Fruit fly (Drosophila melanogaster) whole organism, embryonic: ENCODE measurements around the gene CG42512.
A peak's percentile ranks its signal among the peaks of the same experiment; 100 is the strongest.

Source experiments
- Asciz ChIP-seq: fragments of 200-800 bp; sonication (Bioruptor generic); optimal IDR thresholded peaks from 2 replicates; lab custom pipeline; 2017; ENCODE audit warnings: missing biosample characterization, mild to moderate bottlenecking, missing genetic modification characterization, missing genetic modification reagents
- BtbVII ChIP-seq: fragments of 200-800 bp; sonication (Bioruptor generic); optimal IDR thresholded peaks from 3 replicates; lab custom pipeline; 2017; ENCODE audit warnings: missing biosample characterization, mild to moderate bottlenecking, missing genetic modification characterization
- C15 ChIP-seq: fragments of 200-800 bp; sonication (Bioruptor generic); IDR thresholded peaks from 3 replicates; pipeline ENCODE4 v1.3.6; 2022; ENCODE audit warnings: missing biosample characterization, missing genetic modification characterization
- CG10431 ChIP-seq: fragments of 200-800 bp; sonication (Bioruptor generic); optimal IDR thresholded peaks from 3 replicates; lab custom pipeline; 2018; ENCODE audit warnings: missing biosample characterization, mild to moderate bottlenecking, missing genetic modification characterization
- CG10979 ChIP-seq: fragments of 200-800 bp; sonication (Bioruptor generic); optimal IDR thresholded peaks from 2 replicates; lab custom pipeline; 2018; ENCODE audit warnings: missing biosample characterization, mild to moderate bottlenecking, missing genetic modification characterization, moderate library complexity
- CG11085 ChIP-seq: fragments of 200-800 bp; sonication (Bioruptor generic); IDR thresholded peaks from 2 replicates; pipeline ENCODE4 v1.3.6; 2022; ENCODE audit warnings: missing biosample characterization, missing genetic modification characterization
- CG11504 ChIP-seq: fragments of 200-800 bp; sonication (Bioruptor generic); optimal IDR thresholded peaks from 3 replicates; lab custom pipeline; 2019; ENCODE audit warnings: missing biosample characterization, mild to moderate bottlenecking, missing genetic modification characterization, moderate library complexity
- CG12391 ChIP-seq: fragments of 200-800 bp; sonication (Bioruptor generic); optimal IDR thresholded peaks from 3 replicates; lab custom pipeline; 2018; ENCODE audit warnings: missing biosample characterization, mild to moderate bottlenecking, missing genetic modification characterization, moderate library complexity
- CG12659 ChIP-seq: fragments of 200-800 bp; sonication (Bioruptor generic); optimal IDR thresholded peaks from 3 replicates; lab custom pipeline; 2017; ENCODE audit warnings: mild to moderate bottlenecking, missing biosample characterization, missing genetic modification reagents, missing genetic modification characterization
- CG14014 ChIP-seq: fragments of 200-800 bp; sonication (Bioruptor generic); IDR thresholded peaks from 2 replicates; pipeline ENCODE4 v1.3.6; 2022; ENCODE audit warnings: missing biosample characterization, missing genetic modification characterization
- CG15514 ChIP-seq: fragments of 200-800 bp; sonication (Bioruptor generic); optimal IDR thresholded peaks from 3 replicates; lab custom pipeline; 2017; ENCODE audit warnings: missing biosample characterization, missing genetic modification characterization, mild to moderate bottlenecking, moderate library complexity, missing genetic modification reagents
- CG17912 ChIP-seq: fragments of 200-800 bp; sonication (Bioruptor generic); optimal IDR thresholded peaks from 2 replicates; lab custom pipeline; 2018; ENCODE audit warnings: missing biosample characterization, mild to moderate bottlenecking, missing genetic modification characterization
- CG2199 ChIP-seq: fragments of 200-800 bp; sonication (Bioruptor generic); IDR thresholded peaks from 3 replicates; pipeline ENCODE4 v1.3.6; 2022; ENCODE audit warnings: missing biosample characterization, missing genetic modification characterization
- CG30020 ChIP-seq: fragments of 200-800 bp; optimal IDR thresholded peaks from 2 replicates; lab custom pipeline; 2019; ENCODE audit warnings: missing biosample characterization, mild to moderate bottlenecking, missing genetic modification characterization, moderate library complexity
- CG32772 ChIP-seq: fragments of 200-800 bp; sonication (Bioruptor generic); IDR thresholded peaks from 2 replicates; pipeline ENCODE4 v1.3.6; 2022; ENCODE audit warnings: missing biosample characterization, missing genetic modification characterization
- CG33213 ChIP-seq: fragments of 200-800 bp; sonication (Bioruptor generic); optimal IDR thresholded peaks from 3 replicates; lab custom pipeline; 2016; ENCODE audit warnings: missing biosample characterization, missing genetic modification characterization
- CG34224 ChIP-seq: fragments of 200-800 bp; sonication (Bioruptor generic); IDR thresholded peaks from 3 replicates; pipeline ENCODE4 v1.3.6; 2022; ENCODE audit warnings: missing biosample characterization, missing genetic modification characterization; ENCODE audit not compliant: partially characterized antibody
- CG3838 ChIP-seq: fragments of 200-800 bp; sonication (Bioruptor generic); optimal IDR thresholded peaks from 3 replicates; lab custom pipeline; 2016; ENCODE audit warnings: missing biosample characterization, missing genetic modification characterization
- CG6765 ChIP-seq: fragments of 200-800 bp; sonication (Bioruptor generic); optimal IDR thresholded peaks from 3 replicates; lab custom pipeline; 2017; ENCODE audit warnings: missing biosample characterization, mild to moderate bottlenecking, missing genetic modification characterization
- CG7556 ChIP-seq: fragments of 200-800 bp; sonication (Bioruptor generic); optimal IDR thresholded peaks from 2 replicates; lab custom pipeline; 2017; ENCODE audit warnings: missing biosample characterization, mild to moderate bottlenecking, missing genetic modification characterization
- CG7839 ChIP-seq: fragments of 200-800 bp; sonication (Bioruptor generic); optimal IDR thresholded peaks from 3 replicates; lab custom pipeline; 2018; ENCODE audit warnings: missing biosample characterization, mild to moderate bottlenecking, missing genetic modification characterization, moderate library complexity
- CrebB ChIP-seq: fragments of 200-800 bp; sonication (Bioruptor generic); optimal IDR thresholded peaks from 3 replicates; lab custom pipeline; 2018; ENCODE audit warnings: missing biosample characterization, mild to moderate bottlenecking, missing genetic modification characterization
- Gug ChIP-seq: fragments of 200-800 bp; sonication (Bioruptor generic); IDR thresholded peaks from 4 replicates; pipeline ENCODE4 v1.3.6; 2022; ENCODE audit warnings: missing biosample characterization, missing genetic modification characterization
- Med ChIP-seq: fragments of 200-800 bp; sonication (Bioruptor generic); peaks from one replicate; lab custom pipeline; 2016; ENCODE audit warnings: missing biosample characterization, missing genetic modification characterization, mild to moderate bottlenecking, inconsistent platforms, moderate library complexity
- Oli ChIP-seq: fragments of 200-800 bp; sonication (Bioruptor generic); optimal IDR thresholded peaks from 2 replicates; lab custom pipeline; 2018; ENCODE audit warnings: missing biosample characterization, mild to moderate bottlenecking, missing genetic modification characterization, moderate library complexity
- ara ChIP-seq: fragments of 200-800 bp; sonication (Bioruptor generic); IDR thresholded peaks from 2 replicates; pipeline ENCODE4 v1.3.6; 2022; ENCODE audit warnings: missing biosample characterization, missing genetic modification characterization
- ato ChIP-seq: fragments of 200-800 bp; sonication (Bioruptor generic); IDR thresholded peaks from 2 replicates; pipeline ENCODE4 v1.3.6; 2022; ENCODE audit warnings: missing biosample characterization, missing genetic modification characterization; ENCODE audit not compliant: partially characterized antibody
- bsh ChIP-seq, 2 experiments: fragments of 200-800 bp; sonication (Bioruptor generic); optimal IDR thresholded peaks; 2 replicates each; lab custom pipeline; 2017 to 2018; ENCODE audit warnings: mild to moderate bottlenecking in 2 of 2, missing biosample characterization in 2 of 2, missing genetic modification characterization in 2 of 2, moderate library complexity in 1 of 2
- cad ChIP-seq: fragments of >200 bp; optimal IDR thresholded peaks from 2 replicates; lab custom pipeline; 2017; ENCODE audit warnings: missing biosample characterization, missing genetic modification characterization
- crp ChIP-seq, 2 experiments: fragments of 200-800 bp; sonication (Bioruptor generic); optimal IDR thresholded peaks; 2 replicates in 1 of 2; 3 replicates in 1 of 2; lab custom pipeline; 2017; ENCODE audit warnings: missing biosample characterization in 2 of 2, missing genetic modification characterization in 2 of 2, mild to moderate bottlenecking in 1 of 2, moderate library complexity in 1 of 2
- dmrt11E ChIP-seq: fragments of 200-800 bp; sonication (Bioruptor generic); optimal IDR thresholded peaks from 3 replicates; lab custom pipeline; 2018; ENCODE audit warnings: missing biosample characterization, mild to moderate bottlenecking, missing genetic modification characterization, moderate library complexity
- dpn ChIP-seq, 2 experiments: fragments of 200-800 bp; sonication (Bioruptor generic); optimal IDR thresholded peaks; 3 replicates each; lab custom pipeline; 2016; ENCODE audit warnings: missing biosample characterization in 2 of 2, missing genetic modification characterization in 2 of 2
- eve ChIP-seq, 2 experiments: fragments of >200 bp; optimal IDR thresholded peaks; 2 replicates each; lab custom pipeline; 2017; ENCODE audit warnings: missing biosample characterization in 2 of 2, missing genetic modification characterization in 2 of 2
- gfzf ChIP-seq: fragments of 200-800 bp; sonication (Bioruptor generic); optimal IDR thresholded peaks from 2 replicates; lab custom pipeline; 2016; ENCODE audit warnings: missing biosample characterization, mild to moderate bottlenecking, missing genetic modification characterization, moderate library complexity
- jing ChIP-seq: fragments of 200-800 bp; sonication (Bioruptor generic); optimal IDR thresholded peaks from 2 replicates; lab custom pipeline; 2018; ENCODE audit warnings: missing biosample characterization, mild to moderate bottlenecking, missing genetic modification characterization
- jumu ChIP-seq: fragments of 200-800 bp; sonication (Bioruptor generic); optimal IDR thresholded peaks from 3 replicates; lab custom pipeline; 2016; ENCODE audit warnings: missing biosample characterization, missing genetic modification characterization
- mam ChIP-seq: fragments of 200-800 bp; sonication (Bioruptor generic); optimal IDR thresholded peaks from 3 replicates; lab custom pipeline; 2016; ENCODE audit warnings: missing biosample characterization, missing genetic modification characterization
- nmo ChIP-seq: fragments of 200-800 bp; sonication (Bioruptor generic); optimal IDR thresholded peaks from 2 replicates; lab custom pipeline; 2018; ENCODE audit warnings: missing biosample characterization, mild to moderate bottlenecking, missing genetic modification characterization, moderate library complexity
- oc ChIP-seq: fragments of 200-800 bp; sonication (Bioruptor generic); optimal IDR thresholded peaks from 2 replicates; lab custom pipeline; 2018; ENCODE audit warnings: missing biosample characterization, mild to moderate bottlenecking, missing genetic modification characterization, moderate library complexity
- otp ChIP-seq: fragments of 200-800 bp; sonication (Bioruptor generic); IDR thresholded peaks from 3 replicates; pipeline ENCODE4, ENCODE4 v1.3.6; 2022; ENCODE audit warnings: missing biosample characterization, missing genetic modification characterization
- pb ChIP-seq: fragments of 200-800 bp; sonication (Bioruptor generic); optimal IDR thresholded peaks from 3 replicates; lab custom pipeline; 2016; ENCODE audit warnings: missing biosample characterization, missing genetic modification characterization
- prd ChIP-seq, 3 experiments: fragments of >200 bp in 2 of 3; fragments of 200-800 bp in 1 of 3; sonication (Bioruptor generic) in 1 of 3; optimal IDR thresholded peaks in 2 of 3; IDR thresholded peaks in 1 of 3; 2 replicates in 2 of 3; 3 replicates in 1 of 3; pipeline versions ENCODE4 v1.3.6 to Lab custom; 2017 to 2022; ENCODE audit warnings: missing biosample characterization in 1 of 3, missing genetic modification characterization in 1 of 3
- ranshi ChIP-seq: fragments of 200-800 bp; sonication (Bioruptor generic); IDR thresholded peaks from 2 replicates; pipeline ENCODE4 v1.3.6; 2022; ENCODE audit warnings: missing biosample characterization, missing genetic modification characterization
- scrt ChIP-seq: fragments of 200-800 bp; sonication (Bioruptor generic); optimal IDR thresholded peaks from 2 replicates; lab custom pipeline; 2018; ENCODE audit warnings: missing biosample characterization, mild to moderate bottlenecking, missing genetic modification characterization, moderate library complexity
- seq ChIP-seq: fragments of 200-800 bp; sonication (Bioruptor generic); IDR thresholded peaks from 2 replicates; pipeline ENCODE4 v1.3.6; 2022; ENCODE audit warnings: missing biosample characterization, missing genetic modification characterization
- toy ChIP-seq: fragments of 200-800 bp; sonication (Bioruptor generic); IDR thresholded peaks from 2 replicates; pipeline ENCODE4 v1.3.6; 2022; ENCODE audit warnings: missing biosample characterization, missing genetic modification characterization
- trem ChIP-seq: fragments of 200-800 bp; optimal IDR thresholded peaks from 3 replicates; lab custom pipeline; 2019; ENCODE audit warnings: missing biosample characterization, mild to moderate bottlenecking, missing genetic modification characterization, moderate library complexity
- wek ChIP-seq: fragments of 200-800 bp; sonication (Bioruptor generic); optimal IDR thresholded peaks from 3 replicates; lab custom pipeline; 2018; ENCODE audit warnings: missing biosample characterization, mild to moderate bottlenecking, missing genetic modification characterization, moderate library complexity

The CG42512 gene

DNA sequence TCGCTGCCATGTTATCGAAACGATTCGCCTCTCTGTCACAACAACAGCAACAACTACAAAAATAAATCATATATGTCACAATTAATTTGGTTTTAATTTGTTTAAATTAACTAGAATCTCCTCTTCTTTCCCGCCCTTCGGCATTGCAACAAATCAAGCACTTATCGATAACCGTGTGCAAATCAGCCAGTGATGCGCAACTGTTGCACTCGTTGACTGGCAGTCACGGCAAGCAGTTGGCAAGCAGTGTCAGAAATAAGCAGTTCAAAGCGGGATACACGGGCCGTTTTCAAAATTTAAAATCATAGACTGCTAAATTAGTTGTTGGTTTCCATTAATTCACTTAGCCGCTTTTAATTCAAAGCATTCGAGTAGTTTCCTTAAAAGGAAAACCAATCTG, 32.6 kb downstream of the CG42512 start, which contains the start of gene Axs (continued):
- no peak for TF ChIP-seq wek (GFP tag; lab: Kevin White, UChicago)
- TF ChIP-seq eve (GFP tag; optimal IDR thresholded peaks at IDR 0.05; lab: Kevin White, UChicago): no peak
- TF ChIP-seq CG10979 (tag; lab: Kevin White, UChicago): no peak
- peak; percentile 44 for TF ChIP-seq CG15514 (GFP tag; lab: Kevin White, UChicago)
- TF ChIP-seq seq (GFP tag; lab: Robert Waterston, UW): no peak
- TF ChIP-seq CrebB (tag; lab: Kevin White, UChicago): no peak
- peak; percentile 13; the same call in 1 of the 3 replicates for TF ChIP-seq CG2199 (GFP tag; lab: Robert Waterston, UW)
- peak; percentile 61 for TF ChIP-seq trem (tag; lab: Kevin White, UChicago)
- TF ChIP-seq CG33213 (GFP tag; lab: Kevin White, UChicago): no peak
- TF ChIP-seq crp (GFP tag; optimal IDR thresholded peaks at IDR 0.05; lab: Kevin White, UChicago): peak in 1 of 2 experiments; percentile 32
- no peak for TF ChIP-seq dmrt11E (tag; lab: Kevin White, UChicago)
- peak; percentile 4 for TF ChIP-seq CG30020 (tag; lab: Kevin White, UChicago)
- no peak for TF ChIP-seq CG17912 (GFP tag; lab: Kevin White, UChicago)
- TF ChIP-seq CG12391 (tag; lab: Kevin White, UChicago): peak; percentile 33
- peak; percentile 26 to 39 for TF ChIP-seq dpn (GFP tag; optimal IDR thresholded peaks at IDR 0.05; lab: Kevin White, UChicago)
- TF ChIP-seq CG34224 (GFP tag; lab: Robert Waterston, UW): 0 out of 3 replicates have a peak, but pooled peaks have one; percentile 35
- TF ChIP-seq CG11085: no peak
- TF ChIP-seq toy (GFP tag; lab: Robert Waterston, UW): no peak
- no peak for TF ChIP-seq cad (GFP tag; lab: Kevin White, UChicago)
- TF ChIP-seq ato (GFP tag; lab: Robert Waterston, UW): peak; percentile 69
- TF ChIP-seq jumu: peak; percentile 16
- no peak for TF ChIP-seq Oli (tag; lab: Kevin White, UChicago)
- no peak for TF ChIP-seq ara (GFP tag; lab: Robert Waterston, UW)
- TF ChIP-seq CG12659: peak; percentile 50
- TF ChIP-seq CG10431 (GFP tag; lab: Kevin White, UChicago): no peak
- TF ChIP-seq mam (GFP tag; lab: Kevin White, UChicago): peak; percentile 50

DNA sequence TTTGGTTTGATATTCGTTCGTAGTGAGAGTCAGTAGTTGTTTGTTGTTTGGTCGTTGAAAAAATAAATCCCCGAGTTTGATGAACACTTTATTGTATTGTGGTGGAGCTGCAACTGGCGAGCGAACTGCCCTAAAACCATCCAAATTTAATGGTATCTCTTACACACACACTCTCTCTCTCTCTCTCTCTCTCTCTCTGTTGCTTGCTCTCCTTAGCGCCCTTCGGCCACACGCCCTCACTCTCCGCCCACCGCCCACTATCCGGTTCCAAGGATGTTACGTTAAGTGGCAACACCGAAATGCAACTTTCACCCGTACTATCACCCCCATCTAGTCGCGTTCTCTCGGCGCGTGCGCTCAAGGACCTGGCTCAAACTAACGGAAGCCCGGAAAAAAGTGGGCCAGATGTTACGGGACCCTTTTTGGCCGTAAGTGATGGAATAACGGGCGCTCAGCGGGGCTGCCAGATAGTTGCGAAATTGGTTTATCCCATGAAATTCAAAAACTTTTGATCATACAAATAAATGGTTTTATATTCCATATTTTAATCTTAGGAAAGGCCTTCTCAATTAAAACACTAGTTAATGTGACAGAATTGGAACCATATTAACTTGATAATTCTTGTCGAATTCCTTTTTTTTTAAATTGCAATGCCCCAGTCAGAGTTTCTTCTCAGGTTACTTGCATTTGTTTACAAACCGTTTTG, 36.4 kb downstream of the CG42512 start:
- TF ChIP-seq CG32772 (GFP tag; lab: Robert Waterston, UW) (no peak), CG7839 (tag; lab: Kevin White, UChicago) (peak; percentile 5), oc (tag; lab: Kevin White, UChicago) (no peak), CG14014 (GFP tag; lab: Robert Waterston, UW) (no peak), Asciz (GFP tag; lab: Kevin White, UChicago) (no peak), Gug (GFP tag; lab: Robert Waterston, UW) (no peak), prd (optimal IDR thresholded peaks at IDR 0.05; lab: Kevin White, UChicago) (no peak), prd (GFP tag; IDR thresholded peaks at IDR 0.05; lab: Robert Waterston, UW) (no peak), otp (GFP tag; lab: Robert Waterston, UW) (no peak), BtbVII (GFP tag; lab: Kevin White, UChicago) (no peak), CG6765 (GFP tag; lab: Kevin White, UChicago) (no peak), gfzf (GFP tag; lab: Kevin White, UChicago) (peak; percentile 13), CG11504 (tag; lab: Kevin White, UChicago) (peak; percentile 38), dmrt11E (tag; lab: Kevin White, UChicago) (no peak), bsh (GFP tag; optimal IDR thresholded peaks at IDR 0.05; lab: Kevin White, UChicago) (no peak), scrt (GFP tag; lab: Kevin White, UChicago) (no peak), ranshi (GFP tag; lab: Robert Waterston, UW) (no peak), nmo (GFP tag; lab: Kevin White, UChicago) (peak; percentile 24), jing (no peak), Med (GFP tag; lab: Kevin White, UChicago) (peak; percentile 36), pb (GFP tag; lab: Kevin White, UChicago) (no peak), C15 (GFP tag; lab: Robert Waterston, UW) (no peak), CG7556 (peak; percentile 3), CG3838 (GFP tag; lab: Kevin White, UChicago) (no peak)
